Fruit fly (Drosophila melanogaster) whole organism, embryonic: ENCODE measurements around the gene CG17826.

Experiments used
- Adf1 ChIP-seq: fragments of 200-800 bp; sonication (Bioruptor generic); IDR thresholded peaks from 2 replicates; pipeline ENCODE4 v1.3.6; 2022; ENCODE audit warnings: missing biosample characterization, missing genetic modification characterization
- Atf-2 ChIP-seq: fragments of 200-800 bp; sonication (Bioruptor generic); optimal IDR thresholded peaks from 2 replicates; lab custom pipeline; 2016; ENCODE audit warnings: missing biosample characterization, missing genetic modification characterization
- Bgb ChIP-seq: fragments of 200-800 bp; sonication (Bioruptor generic); IDR thresholded peaks from 2 replicates; pipeline ENCODE4 v1.3.6; 2022; ENCODE audit warnings: missing biosample characterization, missing genetic modification characterization; ENCODE audit not compliant: partially characterized antibody
- CG10209 ChIP-seq: fragments of 200-800 bp; sonication (Bioruptor generic); optimal IDR thresholded peaks from 3 replicates; lab custom pipeline; 2017; ENCODE audit warnings: missing biosample characterization, mild to moderate bottlenecking, missing genetic modification characterization, missing genetic modification reagents
- CG10565 ChIP-seq: fragments of 200-800 bp; sonication (Bioruptor generic); optimal IDR thresholded peaks from 3 replicates; lab custom pipeline; 2016; ENCODE audit warnings: missing biosample characterization, mild to moderate bottlenecking, missing genetic modification characterization
- CG12155 ChIP-seq: fragments of 200-800 bp; sonication (Bioruptor generic); optimal IDR thresholded peaks from 3 replicates; lab custom pipeline; 2016; ENCODE audit warnings: missing biosample characterization, missing genetic modification characterization
- CG12299 ChIP-seq: fragments of 200-800 bp; sonication (Bioruptor generic); optimal IDR thresholded peaks from 2 replicates; lab custom pipeline; 2018; ENCODE audit warnings: missing biosample characterization, mild to moderate bottlenecking, missing genetic modification characterization
- CG12942 ChIP-seq: fragments of 200-800 bp; sonication (Bioruptor generic); optimal IDR thresholded peaks from 3 replicates; lab custom pipeline; 2016; ENCODE audit warnings: missing biosample characterization, missing genetic modification characterization
- CG13424 ChIP-seq: fragments of 200-800 bp; sonication (Bioruptor generic); optimal IDR thresholded peaks from 2 replicates; lab custom pipeline; 2019; ENCODE audit warnings: missing biosample characterization, mild to moderate bottlenecking, missing genetic modification characterization, moderate library complexity
- CG13775 ChIP-seq: fragments of 200-800 bp; sonication (Bioruptor generic); optimal IDR thresholded peaks from 3 replicates; lab custom pipeline; 2017; ENCODE audit warnings: missing biosample characterization, mild to moderate bottlenecking, missing genetic modification characterization
- CG14014 ChIP-seq: fragments of 200-800 bp; sonication (Bioruptor generic); IDR thresholded peaks from 2 replicates; pipeline ENCODE4 v1.3.6; 2022; ENCODE audit warnings: missing biosample characterization, missing genetic modification characterization
- CG14710 ChIP-seq: fragments of 200-800 bp; sonication (Bioruptor generic); optimal IDR thresholded peaks from 3 replicates; lab custom pipeline; 2019; ENCODE audit warnings: missing biosample characterization, mild to moderate bottlenecking, missing genetic modification characterization, moderate library complexity
- CG15514 ChIP-seq: fragments of 200-800 bp; sonication (Bioruptor generic); optimal IDR thresholded peaks from 3 replicates; lab custom pipeline; 2017; ENCODE audit warnings: missing biosample characterization, missing genetic modification characterization, mild to moderate bottlenecking, moderate library complexity, missing genetic modification reagents
- CG1602 ChIP-seq: fragments of 200-800 bp; sonication (Bioruptor generic); optimal IDR thresholded peaks from 3 replicates; lab custom pipeline; 2016; ENCODE audit warnings: missing biosample characterization, missing genetic modification characterization
- CG1603 ChIP-seq: fragments of 200-800 bp; sonication (Bioruptor generic); optimal IDR thresholded peaks from 2 replicates; lab custom pipeline; 2019; ENCODE audit warnings: missing biosample characterization, mild to moderate bottlenecking, missing genetic modification characterization, moderate library complexity
- CG1647 ChIP-seq: fragments of 200-800 bp; sonication (Bioruptor generic); optimal IDR thresholded peaks from 3 replicates; lab custom pipeline; 2016; ENCODE audit warnings: missing biosample characterization, missing genetic modification characterization
- CG2202 ChIP-seq: fragments of 200-800 bp; sonication (Bioruptor generic); optimal IDR thresholded peaks from 2 replicates; lab custom pipeline; 2018; ENCODE audit warnings: missing biosample characterization, mild to moderate bottlenecking, missing genetic modification characterization
- CG30020 ChIP-seq: fragments of 200-800 bp; optimal IDR thresholded peaks from 2 replicates; lab custom pipeline; 2019; ENCODE audit warnings: missing biosample characterization, mild to moderate bottlenecking, missing genetic modification characterization, moderate library complexity
- CG30403 ChIP-seq: fragments of 200-800 bp; sonication (Bioruptor generic); optimal IDR thresholded peaks from 3 replicates; lab custom pipeline; 2016; ENCODE audit warnings: missing biosample characterization, missing genetic modification characterization
- CG3838 ChIP-seq: fragments of 200-800 bp; sonication (Bioruptor generic); optimal IDR thresholded peaks from 3 replicates; lab custom pipeline; 2016; ENCODE audit warnings: missing biosample characterization, missing genetic modification characterization
- CG4730 ChIP-seq: fragments of 200-800 bp; sonication (Bioruptor generic); IDR thresholded peaks from 2 replicates; pipeline ENCODE4 v1.3.6; 2022; ENCODE audit warnings: missing biosample characterization, missing genetic modification characterization
- CG5180 ChIP-seq: fragments of 200-800 bp; sonication (Bioruptor generic); optimal IDR thresholded peaks from 3 replicates; lab custom pipeline; 2017; ENCODE audit warnings: missing biosample characterization, missing genetic modification characterization, mild to moderate bottlenecking, moderate library complexity, missing genetic modification reagents
- CG7786 ChIP-seq: fragments of 200-800 bp; sonication (Bioruptor generic); optimal IDR thresholded peaks from 2 replicates; lab custom pipeline; 2016; ENCODE audit warnings: missing biosample characterization, missing genetic modification characterization
- CG9797 ChIP-seq: fragments of 200-800 bp; sonication (Bioruptor generic); optimal IDR thresholded peaks from 3 replicates; lab custom pipeline; 2018; ENCODE audit warnings: missing biosample characterization, mild to moderate bottlenecking, missing genetic modification characterization
- CoRest ChIP-seq: fragments of 200-800 bp; sonication (Bioruptor generic); optimal IDR thresholded peaks from 3 replicates; lab custom pipeline; 2018; ENCODE audit warnings: missing biosample characterization, mild to moderate bottlenecking, missing genetic modification characterization, moderate library complexity
- Dip2 ChIP-seq: fragments of 200-800 bp; sonication (Bioruptor generic); IDR thresholded peaks from 2 replicates; pipeline ENCODE4 v1.3.6; 2022; ENCODE audit warnings: missing biosample characterization, missing genetic modification characterization
- Doc2 ChIP-seq: fragments of 200-800 bp; sonication (Bioruptor generic); IDR thresholded peaks from 2 replicates; pipeline ENCODE4 v1.3.6; 2022; ENCODE audit warnings: missing biosample characterization, missing genetic modification characterization
- Drgx ChIP-seq: fragments of 200-800 bp; sonication (Bioruptor generic); IDR thresholded peaks from 2 replicates; pipeline ENCODE4 v1.3.6; 2022; ENCODE audit warnings: missing biosample characterization, missing genetic modification characterization
- Ets97D ChIP-seq: fragments of 200-800 bp; sonication (Bioruptor generic); optimal IDR thresholded peaks from 3 replicates; lab custom pipeline; 2016; ENCODE audit warnings: missing biosample characterization, missing genetic modification characterization
- Fer2 ChIP-seq: fragments of 200-800 bp; sonication (Bioruptor generic); optimal IDR thresholded peaks from 2 replicates; lab custom pipeline; 2018; ENCODE audit warnings: missing biosample characterization, mild to moderate bottlenecking, missing genetic modification characterization, moderate library complexity
- HLH3B ChIP-seq: fragments of 200-800 bp; sonication (Bioruptor generic); IDR thresholded peaks from 2 replicates; pipeline ENCODE4 v1.3.6; 2022; ENCODE audit warnings: missing biosample characterization, missing genetic modification characterization
- Hand ChIP-seq: fragments of 200-800 bp; sonication (Bioruptor generic); optimal IDR thresholded peaks from 2 replicates; lab custom pipeline; 2017; ENCODE audit warnings: mild to moderate bottlenecking, missing biosample characterization, missing genetic modification reagents, missing genetic modification characterization
- NC2β ChIP-seq: fragments of 200-800 bp; sonication (Bioruptor generic); optimal IDR thresholded peaks from 2 replicates; lab custom pipeline; 2016; ENCODE audit warnings: missing biosample characterization, missing genetic modification characterization
- Ptx1 ChIP-seq: fragments of 200-800 bp; sonication (Bioruptor generic); IDR thresholded peaks from 2 replicates; pipeline ENCODE4 v1.3.6; 2022; ENCODE audit warnings: missing biosample characterization, missing genetic modification characterization
- Scr ChIP-seq: fragments of 200-800 bp; sonication (Bioruptor generic); IDR thresholded peaks from 2 replicates; pipeline ENCODE4 v1.3.6; 2022; ENCODE audit warnings: missing biosample characterization, missing genetic modification characterization; ENCODE audit not compliant: partially characterized antibody
- Ssrp ChIP-seq: fragments of 200-800 bp; sonication (Bioruptor generic); optimal IDR thresholded peaks from 2 replicates; lab custom pipeline; 2018; ENCODE audit warnings: missing biosample characterization, mild to moderate bottlenecking, missing genetic modification characterization, moderate library complexity
- YL-1 ChIP-seq: fragments of 200-800 bp; sonication (Bioruptor generic); optimal IDR thresholded peaks from 3 replicates; lab custom pipeline; 2017; ENCODE audit warnings: missing biosample characterization, mild to moderate bottlenecking, missing genetic modification characterization
- al ChIP-seq: fragments of 200-800 bp; sonication (Bioruptor generic); IDR thresholded peaks from 2 replicates; pipeline ENCODE4 v1.3.6; 2022; ENCODE audit warnings: missing biosample characterization, missing genetic modification characterization
- cas ChIP-seq: fragments of 200-800 bp; sonication (Bioruptor generic); IDR thresholded peaks from 2 replicates; pipeline ENCODE4 v1.3.6; 2022; ENCODE audit warnings: missing biosample characterization, missing genetic modification characterization
- fd96Cb ChIP-seq: fragments of 200-800 bp; sonication (Bioruptor generic); optimal IDR thresholded peaks from 2 replicates; lab custom pipeline; 2018; ENCODE audit warnings: missing biosample characterization, mild to moderate bottlenecking, missing genetic modification characterization, moderate library complexity
- gfzf ChIP-seq: fragments of 200-800 bp; sonication (Bioruptor generic); optimal IDR thresholded peaks from 2 replicates; lab custom pipeline; 2016; ENCODE audit warnings: missing biosample characterization, mild to moderate bottlenecking, missing genetic modification characterization, moderate library complexity
- hb ChIP-seq: fragments of 200-800 bp; sonication (Bioruptor generic); IDR thresholded peaks from 3 replicates; pipeline ENCODE4 v1.3.6; 2022; ENCODE audit warnings: missing biosample characterization, missing genetic modification characterization; ENCODE audit not compliant: partially characterized antibody
- lmd ChIP-seq: fragments of 200-800 bp; sonication (Bioruptor generic); IDR thresholded peaks from 2 replicates; pipeline ENCODE4 v1.3.6; 2022; ENCODE audit warnings: missing biosample characterization, missing genetic modification characterization
- nmo ChIP-seq: fragments of 200-800 bp; sonication (Bioruptor generic); optimal IDR thresholded peaks from 2 replicates; lab custom pipeline; 2018; ENCODE audit warnings: missing biosample characterization, mild to moderate bottlenecking, missing genetic modification characterization, moderate library complexity
- pho ChIP-seq: fragments of 200-800 bp; sonication (Bioruptor generic); optimal IDR thresholded peaks from 2 replicates; lab custom pipeline; 2016; ENCODE audit warnings: missing biosample characterization, missing genetic modification characterization
- prd ChIP-seq, 3 experiments: fragments of >200 bp in 2 of 3; fragments of 200-800 bp in 1 of 3; sonication (Bioruptor generic) in 1 of 3; optimal IDR thresholded peaks in 2 of 3; IDR thresholded peaks in 1 of 3; 2 replicates in 2 of 3; 3 replicates in 1 of 3; pipeline versions ENCODE4 v1.3.6 to Lab custom; 2017 to 2022; ENCODE audit warnings: missing biosample characterization in 1 of 3, missing genetic modification characterization in 1 of 3
- stwl ChIP-seq: fragments of 200-800 bp; sonication (Bioruptor generic); optimal IDR thresholded peaks from 3 replicates; lab custom pipeline; 2018; ENCODE audit warnings: missing biosample characterization, mild to moderate bottlenecking, missing genetic modification characterization, moderate library complexity
- sug ChIP-seq: fragments of 200-800 bp; optimal IDR thresholded peaks from 2 replicates; lab custom pipeline; 2019; ENCODE audit warnings: missing biosample characterization, mild to moderate bottlenecking, missing genetic modification characterization, moderate library complexity
- trem ChIP-seq: fragments of 200-800 bp; optimal IDR thresholded peaks from 3 replicates; lab custom pipeline; 2019; ENCODE audit warnings: missing biosample characterization, mild to moderate bottlenecking, missing genetic modification characterization, moderate library complexity
- zen ChIP-seq: fragments of 200-800 bp; sonication (Bioruptor generic); optimal IDR thresholded peaks from 3 replicates; lab custom pipeline; 2018; ENCODE audit warnings: missing biosample characterization, mild to moderate bottlenecking, missing genetic modification characterization, moderate library complexity

Gene CG17826

DNA sequence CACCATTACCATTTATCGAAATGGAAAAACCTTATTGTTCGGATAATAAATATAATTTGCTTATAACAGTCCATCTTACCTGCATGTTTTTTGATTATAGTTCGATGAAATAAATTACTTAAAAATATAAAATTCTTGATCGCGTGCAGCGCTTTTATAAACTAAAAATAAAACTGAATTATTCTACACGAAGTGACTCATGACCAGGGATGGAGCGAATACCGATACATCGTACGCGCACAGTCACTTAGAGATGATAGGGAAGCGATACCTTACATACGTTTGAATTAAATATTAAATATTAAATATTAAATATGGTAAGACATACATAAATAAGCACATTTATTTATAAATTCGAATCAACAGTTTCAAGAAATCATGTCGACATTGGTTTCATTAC is 43.3 kb downstream of the CG17826 start, which contains the start of gene viaf (continued):
- TF ChIP-seq CG13775: peak; percentile 33
- TF ChIP-seq Hand (GFP tag; lab: Kevin White, UChicago): no peak
- TF ChIP-seq CG12299 (tag; lab: Kevin White, UChicago): peak; percentile 26
- TF ChIP-seq nmo (GFP tag; lab: Kevin White, UChicago): peak; percentile 73
- TF ChIP-seq gfzf: peak; percentile 8
- peak; percentile 78 for TF ChIP-seq stwl (tag; lab: Kevin White, UChicago)
- peak; percentile 49 for TF ChIP-seq al (GFP tag; lab: Robert Waterston, UW)
- TF ChIP-seq Adf1 (GFP tag; lab: Robert Waterston, UW): peak; percentile 18; the same call in 1 of the 2 replicates
- TF ChIP-seq Doc2 (GFP tag; lab: Robert Waterston, UW): no peak
- TF ChIP-seq Scr (GFP tag; lab: Robert Waterston, UW): peak; percentile 94
- peak; percentile 96 for TF ChIP-seq Bgb (GFP tag; lab: Robert Waterston, UW)
- peak; percentile 15 for TF ChIP-seq Fer2 (tag; lab: Kevin White, UChicago)
- peak; percentile 64 for TF ChIP-seq CG13424 (tag; lab: Kevin White, UChicago)
- peak; percentile 45 for TF ChIP-seq Ssrp
- peak; percentile 6 for TF ChIP-seq NC2β (GFP tag; lab: Kevin White, UChicago)
- TF ChIP-seq CG1602 (GFP tag; lab: Kevin White, UChicago): peak; percentile 63
- TF ChIP-seq CG30020 (tag; lab: Kevin White, UChicago): peak; percentile 65
- no peak for TF ChIP-seq CG9797 (GFP tag; lab: Kevin White, UChicago)
- TF ChIP-seq sug (tag; lab: Kevin White, UChicago): no peak
- TF ChIP-seq trem (tag; lab: Kevin White, UChicago): peak; percentile 67
- no peak for TF ChIP-seq CG7786 (GFP tag; lab: Kevin White, UChicago)
- TF ChIP-seq CG1647 (GFP tag; lab: Kevin White, UChicago): peak; percentile 9
- no peak for TF ChIP-seq CG2202
- TF ChIP-seq lmd (GFP tag; lab: Robert Waterston, UW): peak; percentile 45; the same call in 1 of the 2 replicates
- TF ChIP-seq CG3838 (GFP tag; lab: Kevin White, UChicago): no peak
- no peak for TF ChIP-seq CG5180
- peak; percentile 87 for TF ChIP-seq hb (GFP tag; lab: Robert Waterston, UW)
- peak; percentile 50 for TF ChIP-seq CG30403 (GFP tag; lab: Kevin White, UChicago)
- TF ChIP-seq Dip2: no peak
- TF ChIP-seq CG1603: no peak
- TF ChIP-seq pho (GFP tag; lab: Kevin White, UChicago): peak; percentile 10
- peak; percentile 42 for TF ChIP-seq CG12942 (GFP tag; lab: Kevin White, UChicago)
- TF ChIP-seq CoRest: peak; percentile 60
- TF ChIP-seq Atf-2 (GFP tag; lab: Kevin White, UChicago): no peak
- peak; percentile 88 for TF ChIP-seq YL-1 (GFP tag; lab: Kevin White, UChicago)
- TF ChIP-seq Ptx1 (GFP tag; lab: Robert Waterston, UW): peak; percentile 30; the same call in 1 of the 2 replicates
- peak; percentile 42; the same call in 1 of the 2 replicates for TF ChIP-seq HLH3B
- peak; percentile 72 for TF ChIP-seq CG14710 (tag; lab: Kevin White, UChicago)
- no peak for TF ChIP-seq CG10565 (GFP tag; lab: Kevin White, UChicago)
- peak; percentile 23 for TF ChIP-seq Ets97D (GFP tag; lab: Kevin White, UChicago)
- peak; percentile 35 for TF ChIP-seq CG10209
- no peak for TF ChIP-seq prd (optimal IDR thresholded peaks at IDR 0.05; lab: Kevin White, UChicago)
- peak; percentile 53 for TF ChIP-seq prd (GFP tag; IDR thresholded peaks at IDR 0.05; lab: Robert Waterston, UW)
- TF ChIP-seq fd96Cb: peak; percentile 22
- TF ChIP-seq CG4730 (GFP tag; lab: Robert Waterston, UW): no peak
- TF ChIP-seq cas (GFP tag; lab: Robert Waterston, UW): peak; percentile 42; the same call in 1 of the 2 replicates
- peak; percentile 37 for TF ChIP-seq CG12155
- TF ChIP-seq Drgx (GFP tag; lab: Robert Waterston, UW): no peak
- peak; percentile 83 for TF ChIP-seq CG15514
- peak; percentile 30 for TF ChIP-seq zen (tag; lab: Kevin White, UChicago)
- peak; percentile 25; the same call in 1 of the 2 replicates for TF ChIP-seq CG14014
